Fruit fly (Drosophila melanogaster): Measurements from ENCODE around the gene Wdr82.

Gene Wdr82

dm6 chr2L:8384108-8384601, 9.9 kb downstream of the Wdr82 start, which contains the start of the genes Dad1 and CG13384 (continued):
- TF ChIP-seq NC2α (GFP tag; optimal IDR thresholded peaks at IDR 0.05) (peak; percentile 5), CG32772 (GFP tag; IDR thresholded peaks at IDR 0.05) (peak; percentile 93), CG13894 (tag; optimal IDR thresholded peaks at IDR 0.05) (peak; percentile 96), tup (GFP tag; optimal IDR thresholded peaks at IDR 0.05) (peak; percentile 45), Stat92E (GFP tag; optimal IDR thresholded peaks at IDR 0.05) (peak in 1 of 3 experiments; percentile 81), CG30431 (GFP tag; optimal IDR thresholded peaks at IDR 0.05) (peak; percentile 69), CG2129 (GFP tag; IDR thresholded peaks at IDR 0.05; ENCODE audit: partially characterized antibody) (peak; percentile 13; the same call in 1 of the 2 replicates), Camta (GFP tag; optimal IDR thresholded peaks at IDR 0.05) (peak; percentile 56), Antp (GFP tag; optimal IDR thresholded peaks at IDR 0.05) (no peak), Kr (GFP tag; optimal IDR thresholded peaks at IDR 0.05) (peak; percentile 65), pho (GFP tag; optimal IDR thresholded peaks at IDR 0.05) (peak; percentile 81), CG7372 (GFP tag; IDR thresholded peaks at IDR 0.05) (peak; percentile 91), CG30020 (tag; optimal IDR thresholded peaks at IDR 0.05) (peak; percentile 88), CG1832 (GFP tag; optimal IDR thresholded peaks at IDR 0.05) (no peak), E2f1 (GFP tag; IDR thresholded peaks at IDR 0.05) (peak; percentile 93), lab (GFP tag; optimal IDR thresholded peaks at IDR 0.05) (peak; percentile 95), CG11456 (GFP tag; IDR thresholded peaks at IDR 0.05) (no peak; the same call in none of the 3 replicates), grau (tag; optimal IDR thresholded peaks at IDR 0.05) (peak; percentile 100), CG2120 (GFP tag; optimal IDR thresholded peaks at IDR 0.05) (peak; percentile 95), ham (GFP tag; IDR thresholded peaks at IDR 0.05) (peak; percentile 74; the same call in 1 of the 2 replicates), gt (GFP tag; IDR thresholded peaks at IDR 0.05) (peak; percentile 77), CG7786 (GFP tag; optimal IDR thresholded peaks at IDR 0.05) (peak; percentile 59), Ravus (GFP tag; IDR thresholded peaks at IDR 0.05) (peak; percentile 46), ind (GFP tag; optimal IDR thresholded peaks at IDR 0.05) (peak; percentile 92), kah (GFP tag; optimal IDR thresholded peaks at IDR 0.05) (peak; percentile 79), sr (GFP tag; IDR thresholded peaks at IDR 0.05) (no peak), CG8359 (GFP tag; optimal IDR thresholded peaks at IDR 0.05; ENCODE audit: borderline replicate concordance) (peak; percentile 51), CG9215 (GFP tag; IDR thresholded peaks at IDR 0.05) (peak; percentile 94), HHEX (GFP tag; optimal IDR thresholded peaks at IDR 0.05) (peak; percentile 79), CG31388 (GFP tag; optimal IDR thresholded peaks at IDR 0.05) (peak; percentile 78), CG11560 (tag; IDR thresholded peaks at IDR 0.05) (peak; percentile 82), CG33557 (GFP tag; optimal IDR thresholded peaks at IDR 0.05) (peak; percentile 93), CG13287 (GFP tag; IDR thresholded peaks at IDR 0.05; ENCODE audit: partially characterized antibody) (peak; percentile 50), Sox102F (GFP tag; optimal IDR thresholded peaks at IDR 0.05) (peak; percentile 91), ap (GFP tag; IDR thresholded peaks at IDR 0.05) (peak; percentile 78), tgo (GFP tag; IDR thresholded peaks at IDR 0.05) (peak; percentile 94), CG12219 (GFP tag; optimal IDR thresholded peaks at IDR 0.05) (peak; percentile 57), pb (GFP tag; optimal IDR thresholded peaks at IDR 0.05) (no peak), CG18599 (GFP tag; optimal IDR thresholded peaks at IDR 0.05) (peak; percentile 96), D19A (tag; optimal IDR thresholded peaks at IDR 0.05) (peak; percentile 81), Mes4 (GFP tag; optimal IDR thresholded peaks at IDR 0.05) (peak; percentile 29), CG11695 (GFP tag; IDR thresholded peaks at IDR 0.05) (peak; percentile 92), CG1647 (GFP tag; optimal IDR thresholded peaks at IDR 0.05) (peak; percentile 32), org-1 (GFP tag; optimal IDR thresholded peaks at IDR 0.05) (peak; percentile 75), sqz (GFP tag; optimal IDR thresholded peaks at IDR 0.05) (peak; percentile 84), CG12942 (GFP tag; optimal IDR thresholded peaks at IDR 0.05) (peak; percentile 86), D19B (GFP tag; optimal IDR thresholded peaks at IDR 0.05) (peak; percentile 82), Hsf (GFP tag; optimal IDR thresholded peaks at IDR 0.05) (peak; percentile 90), Optix (GFP tag; IDR thresholded peaks at IDR 0.05) (no peak), insv (GFP tag; optimal IDR thresholded peaks at IDR 0.05) (peak in 1 of 2 experiments; percentile 64)

Measured in whole organism, embryonic.